Worm (Caenorhabditis elegans): ENCODE data around the gene C33C12.4.

ce11 chrII:2122091-2122490 is 44.2 kb downstream of the C33C12.4 start, which contains the start of gene math-37:
- TF ChIP-seq nhr-76 (tag; optimal IDR thresholded peaks at IDR 0.05), result no peak
- TF ChIP-seq mab-5 (tag; optimal IDR thresholded peaks at IDR 0.05), result no peak
- no peak for TF ChIP-seq ces-1 (GFP tag; optimal IDR thresholded peaks at IDR 0.05)
- no peak for TF ChIP-seq tbx-8 (GFP tag; optimal IDR thresholded peaks at IDR 0.05)
- no peak for TF ChIP-seq ztf-11 (tag; optimal IDR thresholded peaks at IDR 0.05)
- no peak for TF ChIP-seq mep-1 (tag; optimal IDR thresholded peaks at IDR 0.05)
- TF ChIP-seq nhr-12 (tag; optimal IDR thresholded peaks at IDR 0.05), result no peak

Measured in whole organism, mixed stage, embryonic.